Worm (Caenorhabditis elegans) whole organism, early embryonic: ENCODE measurements around the gene mrpl-42.
A peak's percentile ranks its signal among the peaks of the same experiment; 100 is the strongest.

Source experiments
- B0310.2 ChIP-seq: sonication (generic microtip); optimal IDR thresholded peaks from 2 replicates; lab custom pipeline; 2016; ENCODE audit warnings: mild to moderate bottlenecking, missing genetic modification characterization, missing compliant biosample characterization
- F13C5.2 ChIP-seq: sonication (generic microtip); optimal IDR thresholded peaks from 2 replicates; lab custom pipeline; 2017; ENCODE audit warnings: mild to moderate bottlenecking, missing genetic modification characterization, inconsistent platforms, missing compliant biosample characterization
- aly-1 ChIP-seq: sonication (generic microtip); optimal IDR thresholded peaks from 2 replicates; lab custom pipeline; 2016; ENCODE audit warnings: missing genetic modification characterization, missing compliant biosample characterization
- ama-1 ChIP-seq: fragments of 150-350 bp; optimal IDR thresholded peaks from 2 replicates; lab custom pipeline; 2014
- ceh-13 ChIP-seq: fragments of 200-800 bp; sonication (Bioruptor generic); optimal IDR thresholded peaks from 2 replicates; lab custom pipeline; 2018; ENCODE audit warnings: mild to moderate bottlenecking, missing genetic modification characterization, missing compliant biosample characterization
- ceh-36 ChIP-seq: sonication (generic microtip); optimal IDR thresholded peaks from 2 replicates; lab custom pipeline; 2016; ENCODE audit warnings: missing genetic modification characterization, inconsistent platforms, missing compliant biosample characterization
- ets-7 ChIP-seq: sonication (generic microtip); optimal IDR thresholded peaks from 2 replicates; lab custom pipeline; 2016; ENCODE audit warnings: missing genotype, missing genetic modification characterization, missing compliant biosample characterization
- flt-1 ChIP-seq: fragments of 200-800 bp; sonication (Bioruptor generic); IDR thresholded peaks from 2 replicates; pipeline ENCODE4 v1.3.6; 2022; ENCODE audit warnings: missing genetic modification characterization, missing compliant biosample characterization
- hmbx-1 ChIP-seq: sonication (generic microtip); optimal IDR thresholded peaks from 2 replicates; lab custom pipeline; 2016; ENCODE audit warnings: mild to moderate bottlenecking, missing genetic modification characterization, missing compliant biosample characterization
- hmg-4 ChIP-seq: fragments of 200-800 bp; sonication (Bioruptor generic); optimal IDR thresholded peaks from 2 replicates; lab custom pipeline; 2018; ENCODE audit warnings: mild to moderate bottlenecking, missing genetic modification characterization, missing compliant biosample characterization
- hnd-1 ChIP-seq: sonication (generic microtip); optimal IDR thresholded peaks from 2 replicates; lab custom pipeline; 2016; ENCODE audit warnings: missing genetic modification characterization, missing compliant biosample characterization
- pes-1 ChIP-seq: fragments of 200-800 bp; sonication (Bioruptor generic); IDR thresholded peaks from 2 replicates; pipeline ENCODE4 v1.3.6; 2022; ENCODE audit warnings: missing genetic modification reagents, missing genetic modification characterization, missing compliant biosample characterization
- scrt-1 ChIP-seq: fragments of 200-800 bp; sonication (Bioruptor generic); IDR thresholded peaks from 2 replicates; pipeline ENCODE4 v1.3.6; 2022; ENCODE audit warnings: missing genetic modification characterization, missing compliant biosample characterization
- sea-1 ChIP-seq: fragments of 200-800 bp; sonication (Bioruptor generic); conservative IDR thresholded peaks from 2 replicates; pipeline ENCODE4 v1.3.6; 2022; ENCODE audit warnings: missing genetic modification characterization, missing compliant biosample characterization
- tbx-11 ChIP-seq: fragments of 200-800 bp; sonication (Bioruptor generic); IDR thresholded peaks from 2 replicates; pipeline ENCODE4 v1.3.6; 2022; ENCODE audit warnings: missing genetic modification characterization, missing compliant biosample characterization
- tbx-37 ChIP-seq: fragments of 200-800 bp; sonication (Bioruptor generic); conservative IDR thresholded peaks from 2 replicates; pipeline ENCODE4 v1.3.6; 2022; ENCODE audit warnings: missing genetic modification reagents, missing genetic modification characterization, missing compliant biosample characterization
- tra-4 ChIP-seq: sonication (generic microtip); optimal IDR thresholded peaks from 2 replicates; lab custom pipeline; 2017; ENCODE audit warnings: missing genetic modification characterization, missing compliant biosample characterization

mrpl-42 gene

DNA sequence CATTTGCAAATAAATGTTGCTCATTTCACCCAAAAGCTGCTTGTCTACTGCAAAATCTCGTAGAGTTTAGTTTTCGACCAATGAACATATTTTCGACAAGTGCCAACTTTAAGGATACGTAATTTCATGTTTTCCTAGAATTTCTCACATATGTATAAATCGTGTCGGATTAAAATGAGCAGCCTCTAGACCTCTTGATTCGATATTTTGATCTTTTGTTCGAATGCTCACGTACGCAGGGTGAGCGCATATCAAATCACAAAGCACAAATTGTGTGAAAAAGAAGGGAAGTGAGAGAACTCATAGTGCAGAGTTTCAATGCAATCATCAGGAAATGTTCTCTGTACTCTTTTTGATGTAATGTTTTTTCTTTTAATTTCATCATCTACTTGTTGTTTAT is 30.7 kb downstream of the mrpl-42 start:
- no peak for TF ChIP-seq F13C5.2 (tag; lab: Kevin White, UChicago)
- no peak for TF ChIP-seq flt-1 (GFP tag; lab: Robert Waterston, UW)
- TF ChIP-seq ets-7 (tag; lab: Kevin White, UChicago): no peak
- TF ChIP-seq sea-1: no peak
- TF ChIP-seq tbx-11 (GFP tag; lab: Robert Waterston, UW): no peak
- no peak for TF ChIP-seq ama-1
- TF ChIP-seq scrt-1: no peak
- no peak for TF ChIP-seq B0310.2 (tag; lab: Kevin White, UChicago)
- TF ChIP-seq aly-1 (tag; lab: Kevin White, UChicago): no peak
- no peak for TF ChIP-seq tra-4 (tag; lab: Kevin White, UChicago)
- no peak for TF ChIP-seq hmbx-1 (tag; lab: Kevin White, UChicago)

ce11 chrIV:9053403-9053802 is 40.9 kb downstream of the mrpl-42 start:
- TF ChIP-seq hmg-4 (GFP tag; lab: Kevin White, UChicago): no peak
- no peak for TF ChIP-seq tbx-11 (GFP tag; lab: Robert Waterston, UW)
- TF ChIP-seq F13C5.2 (tag; lab: Kevin White, UChicago): no peak
- TF ChIP-seq hmbx-1 (tag; lab: Kevin White, UChicago): no peak
- no peak for TF ChIP-seq ama-1
- TF ChIP-seq aly-1 (tag; lab: Kevin White, UChicago): no peak
- no peak for TF ChIP-seq pes-1 (GFP tag; lab: Robert Waterston, UW)
- TF ChIP-seq ceh-36: no peak
- TF ChIP-seq ceh-13 (GFP tag; lab: Kevin White, UChicago): no peak
- TF ChIP-seq sea-1: no peak
- no peak for TF ChIP-seq hnd-1 (tag; lab: Kevin White, UChicago)
- TF ChIP-seq ets-7 (tag; lab: Kevin White, UChicago): no peak
- TF ChIP-seq scrt-1: no peak
- no peak for TF ChIP-seq B0310.2 (tag; lab: Kevin White, UChicago)
- TF ChIP-seq tra-4 (tag; lab: Kevin White, UChicago): no peak
- TF ChIP-seq tbx-37 (GFP tag; lab: Robert Waterston, UW): no peak
- TF ChIP-seq flt-1 (GFP tag; lab: Robert Waterston, UW): no peak

- TF ChIP-seq scrt-1 (no peak), hmg-4 (GFP tag; lab: Kevin White, UChicago) (no peak), sea-1 (no peak), ets-7 (tag; lab: Kevin White, UChicago) (no peak), ceh-36 (no peak), B0310.2 (tag; lab: Kevin White, UChicago) (no peak), hnd-1 (tag; lab: Kevin White, UChicago) (no peak), pes-1 (GFP tag; lab: Robert Waterston, UW) (no peak), ama-1 (no peak), tra-4 (tag; lab: Kevin White, UChicago) (no peak), ceh-13 (GFP tag; lab: Kevin White, UChicago) (no peak), hmbx-1 (tag; lab: Kevin White, UChicago) (no peak), F13C5.2 (tag; lab: Kevin White, UChicago) (no peak), aly-1 (tag; lab: Kevin White, UChicago) (no peak), flt-1 (GFP tag; lab: Robert Waterston, UW) (no peak), tbx-11 (GFP tag; lab: Robert Waterston, UW) (no peak), tbx-37 (GFP tag; lab: Robert Waterston, UW) (no peak)
Measured at ce11 chrIV:9051510-9052175, 42.6 kb downstream of the mrpl-42 start.

- no peak for TF ChIP-seq pes-1 (GFP tag; lab: Robert Waterston, UW)
- TF ChIP-seq tbx-11 (GFP tag; lab: Robert Waterston, UW): no peak
- TF ChIP-seq hmbx-1 (tag; lab: Kevin White, UChicago): no peak
Measured at ce11 chrIV:9051036-9051435, 43.2 kb downstream of the mrpl-42 start.

ce11 chrIV:9048096-9048495 is 46.2 kb downstream of the mrpl-42 start:
- TF ChIP-seq hmbx-1 (tag; lab: Kevin White, UChicago): peak; percentile 5
- TF ChIP-seq ets-7 (tag; lab: Kevin White, UChicago): peak; percentile 45

DNA sequence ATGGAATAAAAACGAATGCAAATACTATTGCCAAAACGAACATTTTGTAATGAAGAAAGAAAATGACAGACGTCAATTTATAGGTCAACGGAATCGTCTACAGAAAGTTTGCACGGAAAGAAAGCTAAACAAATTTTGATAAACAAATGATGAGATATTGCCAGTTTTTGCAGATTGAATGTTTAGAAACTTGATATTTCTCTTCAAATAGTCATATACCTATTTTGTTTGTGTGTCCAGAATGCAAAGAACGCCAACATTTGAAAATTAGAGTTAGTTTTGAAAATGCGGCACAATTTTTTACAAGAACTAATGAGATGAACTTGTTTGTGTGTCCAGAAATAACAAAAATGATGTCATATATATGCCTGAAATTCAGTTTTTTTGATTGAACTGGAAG is 49.0 kb downstream of the mrpl-42 start, which contains the start of gene Y73F4A.1:
TSS of gene Y73F4A.1 (minus strand) at position 101 of the 400 bp plus-strand sequence.
- TF ChIP-seq aly-1 (tag; lab: Kevin White, UChicago): no peak
